Fruit fly (Drosophila melanogaster) whole organism, larva: ENCODE measurements around the gene CG15514.
A peak's percentile ranks its signal among the peaks of the same experiment; 100 is the strongest.

Experiments
- noc ChIP-seq: fragments of 200-800 bp; sonication (Bioruptor generic); optimal IDR thresholded peaks from 3 replicates; lab custom pipeline; 2019; ENCODE audit warnings: missing biosample characterization, mild to moderate bottlenecking, missing genetic modification characterization, moderate library complexity

CG15514 gene

dm6 chr3R:29861432-29862249 is at the start of gene CG15514, which contains the start of gene RpS8:
Gene CG15514, minus strand, starts transcription at chr3R:29861494.
Gene RpS8, plus strand, starts transcription at chr3R:29861582.
- TF ChIP-seq noc, result peak; percentile 68

dm6 chr3R:29907601-29908175 is 46.4 kb upstream of the CG15514 start, which contains the start of gene CG31036:
Gene CG31036, plus strand, starts transcription at chr3R:29908107.
- TF ChIP-seq noc, result no peak

dm6 chr3R:29905164-29905563 is 43.9 kb upstream of the CG15514 start, which contains the start of gene CG15515:
Gene CG15515, plus strand, starts transcription at chr3R:29905464.
- TF ChIP-seq noc, result no peak

- TF ChIP-seq noc, result no peak
These were observed 42.6 kb upstream of the CG15514 start, which contains the start of gene CG15517 for dm6 chr3R:29903775-29904356. Gene CG15517, minus strand, starts transcription at chr3R:29903825.

- TF ChIP-seq noc, result no peak
These were observed 38.3 kb upstream of the CG15514 start for dm6 chr3R:29899635-29900034.

dm6 chr3R:29898588-29898987 is 37.3 kb upstream of the CG15514 start:
- TF ChIP-seq noc, result peak; percentile 50

dm6 chr3R:29894393-29894792 is 33.1 kb upstream of the CG15514 start:
- TF ChIP-seq noc, result peak; percentile 67

dm6 chr3R:29893030-29893429 is 31.7 kb upstream of the CG15514 start:
- TF ChIP-seq noc, result no peak

- TF ChIP-seq noc, result no peak
These were observed 29.9 kb upstream of the CG15514 start for dm6 chr3R:29891183-29891582.

- TF ChIP-seq noc, result no peak
These were observed 19.0 kb upstream of the CG15514 start for dm6 chr3R:29880306-29880705.

dm6 chr3R:29876733-29877193 is 15.5 kb upstream of the CG15514 start, which contains the start of gene CG31038:
Gene CG31038, plus strand, starts transcription at chr3R:29877059.
- TF ChIP-seq noc, result no peak

- no peak for TF ChIP-seq noc
These were observed 14.9 kb upstream of the CG15514 start for dm6 chr3R:29876232-29876631.

- TF ChIP-seq noc, result no peak
These were observed 14.5 kb upstream of the CG15514 start for dm6 chr3R:29875830-29876229.

- TF ChIP-seq noc, result no peak
These were observed 8.0 kb upstream of the CG15514 start, which contains the start of gene CG34133 for dm6 chr3R:29869350-29869688. Gene CG34133, plus strand, starts transcription at chr3R:29869365.

- TF ChIP-seq noc, result peak; percentile 26
These were observed 7.5 kb upstream of the CG15514 start, which contains the start of gene Zip99C for dm6 chr3R:29868676-29869349. Gene Zip99C, minus strand, starts transcription at chr3R:29868895.

- no peak for TF ChIP-seq noc
These were observed 6.6 kb upstream of the CG15514 start for dm6 chr3R:29867895-29868294.

dm6 chr3R:29867470-29867869 is 6.2 kb upstream of the CG15514 start:
- no peak for TF ChIP-seq noc
